Worm (Caenorhabditis elegans) whole organism, L3 larva: ENCODE measurements around the gene F49C5.12.

Experiments
- ceh-28 ChIP-seq: fragments of 150-350 bp; optimal IDR thresholded peaks from 2 replicates; lab custom pipeline; 2014; ENCODE audit warnings: missing biosample characterization, missing genetic modification reagents, missing genetic modification characterization
- nhr-12 ChIP-seq: fragments of 150-350 bp; optimal IDR thresholded peaks from 2 replicates; lab custom pipeline; 2014; ENCODE audit warnings: missing biosample characterization, missing genetic modification characterization
- nhr-25 ChIP-seq: sonication (generic microtip); optimal IDR thresholded peaks from 2 replicates; lab custom pipeline; 2017; ENCODE audit warnings: missing biosample characterization, missing genetic modification characterization

DNA sequence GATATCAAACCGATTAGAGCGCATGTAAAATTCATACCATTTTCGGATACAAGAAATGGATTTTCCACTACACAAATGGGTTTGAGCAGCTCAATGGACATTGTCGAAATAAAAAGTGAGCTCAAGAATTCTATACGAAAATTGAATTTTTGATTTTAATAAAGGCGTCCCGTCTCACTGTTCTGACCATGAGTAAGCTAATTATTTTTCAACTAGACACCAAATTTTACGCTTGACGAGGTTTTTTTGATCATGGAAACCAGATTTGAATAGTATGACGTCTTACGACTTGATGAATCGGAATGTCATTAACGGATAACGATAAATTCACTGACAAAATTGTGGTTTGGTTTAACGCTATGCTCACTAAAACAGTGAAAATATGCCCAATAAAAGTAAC, 43.8 kb downstream of the F49C5.12 start, which contains the start of gene srh-61:
- TF ChIP-seq ceh-28 (tag; lab: Kevin White, UChicago) (no peak), nhr-12 (tag; lab: Kevin White, UChicago) (no peak), nhr-25 (tag; lab: Kevin White, UChicago) (no peak)
